Worm (Caenorhabditis elegans): ENCODE data around the gene R10H1.1.

ce11 chrII:7523281-7523680 lies 29.0 kb downstream of the R10H1.1 start, which contains the start of gene ZK1290.15:
- TF ChIP-seq nhr-12 (tag; optimal IDR thresholded peaks at IDR 0.05): no peak
- TF ChIP-seq nhr-25 (tag; optimal IDR thresholded peaks at IDR 0.05): no peak
- no peak for TF ChIP-seq lin-39 (tag; optimal IDR thresholded peaks at IDR 0.05)
- no peak for TF ChIP-seq ama-1 (optimal IDR thresholded peaks at IDR 0.05)
- no peak for TF ChIP-seq elt-1 (tag; optimal IDR thresholded peaks at IDR 0.05)
- TF ChIP-seq nfya-1 (tag; optimal IDR thresholded peaks at IDR 0.05; ENCODE audit: insufficient read depth): no peak
- no peak for TF ChIP-seq jun-1 (tag; optimal IDR thresholded peaks at IDR 0.05)
- TF ChIP-seq skn-1 (tag; optimal IDR thresholded peaks at IDR 0.05): no peak
